Worm (Caenorhabditis elegans): ENCODE measurements around the gene glb-29.

DNA sequence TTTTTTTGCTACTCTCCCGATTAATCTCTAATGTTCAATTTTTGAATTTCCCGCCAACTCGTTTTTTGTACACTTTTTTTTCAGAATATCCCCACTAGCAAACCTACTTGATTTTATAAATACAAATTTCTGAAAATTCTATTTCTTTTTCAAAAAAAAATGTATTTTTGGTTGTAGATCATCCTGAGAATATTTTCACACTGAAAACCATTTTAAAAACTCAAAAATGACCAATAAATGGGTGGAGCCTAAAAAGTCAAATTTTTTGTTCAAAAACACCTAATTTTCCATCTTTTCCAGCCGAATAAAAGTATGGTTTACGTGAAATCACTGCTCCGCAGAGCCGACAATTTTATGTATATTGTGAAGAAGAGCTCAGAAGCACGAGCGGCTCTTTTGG, 20.1 kb upstream of the glb-29 start, which contains the start of gene Y17G7B.3:
- no peak for TF ChIP-seq aly-2 (tag; optimal IDR thresholded peaks at IDR 0.05)
- TF ChIP-seq ama-1 (optimal IDR thresholded peaks at IDR 0.05): no peak
- TF ChIP-seq ceh-82 (tag; optimal IDR thresholded peaks at IDR 0.05): no peak
- no peak for TF ChIP-seq R02D3.7 (tag; optimal IDR thresholded peaks at IDR 0.05)
- TF ChIP-seq fos-1 (tag; optimal IDR thresholded peaks at IDR 0.05): no peak
- no peak for TF ChIP-seq ceh-20 (GFP tag; IDR thresholded peaks at IDR 0.05)
- no peak for TF ChIP-seq ces-1 (GFP tag; optimal IDR thresholded peaks at IDR 0.05)

Measured in whole organism, L4 larva.